Worm (Caenorhabditis elegans) whole organism, L3 larva: ENCODE results near the gene C17B7.12.

Experiments
- aly-2 ChIP-seq: fragments of 150-350 bp; optimal IDR thresholded peaks from 2 replicates; lab custom pipeline; 2014; ENCODE audit warnings: missing biosample characterization, missing genetic modification characterization
- skn-1 ChIP-seq: fragments of 150-350 bp; optimal IDR thresholded peaks from 2 replicates; lab custom pipeline; 2014; ENCODE audit warnings: missing biosample characterization, missing genetic modification characterization

DNA sequence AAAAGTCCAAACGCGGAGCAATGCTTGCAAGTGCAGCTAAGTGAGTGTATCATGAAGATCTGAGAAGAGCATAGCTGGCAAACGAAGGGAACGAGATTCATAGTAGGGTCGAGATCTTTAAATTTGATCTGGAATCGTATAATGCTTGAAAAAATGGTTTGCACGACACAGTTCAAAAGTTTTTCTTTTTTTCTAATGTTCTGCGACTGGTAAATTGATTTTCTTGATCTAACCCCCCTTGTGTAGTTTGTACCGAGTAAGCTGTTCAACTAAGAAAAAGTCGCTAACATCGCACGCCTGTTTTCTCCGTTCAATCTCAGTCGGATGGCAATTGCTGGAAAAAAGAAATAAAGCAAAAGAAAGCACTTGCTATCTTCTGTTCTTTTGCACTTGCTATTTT, 32.6 kb upstream of the C17B7.12 start, which contains the start of gene C17B7.14:
- TF ChIP-seq skn-1 (tag; lab: Kevin White, UChicago) = no peak
- TF ChIP-seq aly-2 (tag; lab: Kevin White, UChicago) = no peak
